Worm (Caenorhabditis elegans): ENCODE measurements around the gene F54D10.5.

DNA sequence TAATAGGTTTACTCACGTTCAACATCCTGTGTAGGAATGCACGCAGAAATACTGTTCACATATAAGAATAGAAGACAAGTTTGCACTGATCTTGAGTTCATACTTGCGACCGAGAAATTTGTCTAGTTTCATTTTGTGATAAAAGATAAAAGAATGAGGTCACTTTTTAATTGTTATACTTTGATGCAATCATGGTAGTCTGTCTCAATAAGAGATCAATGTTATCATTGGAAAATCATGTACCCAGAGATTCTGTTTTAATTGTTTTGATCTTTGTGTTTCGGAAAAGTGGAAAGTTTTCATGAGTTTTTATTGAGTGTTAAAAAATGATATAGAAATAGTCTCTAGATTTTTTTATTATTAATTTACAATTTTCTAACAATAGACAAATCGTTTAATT, 24.4 kb upstream of the F54D10.5 start, which contains the start of gene F54D10.9:
- TF ChIP-seq ceh-45 (GFP tag; IDR thresholded peaks at IDR 0.05) (no peak), ttx-3 (tag; optimal IDR thresholded peaks at IDR 0.05) (no peak), fkh-6 (tag; optimal IDR thresholded peaks at IDR 0.05) (no peak), che-1 (tag; optimal IDR thresholded peaks at IDR 0.05) (no peak), dve-1 (tag; optimal IDR thresholded peaks at IDR 0.05) (no peak), nhr-11 (tag; optimal IDR thresholded peaks at IDR 0.05) (no peak), fkh-10 (GFP tag; optimal IDR thresholded peaks at IDR 0.05) (no peak), F13H6.1 (tag; optimal IDR thresholded peaks at IDR 0.05) (no peak), ceh-9 (tag; optimal IDR thresholded peaks at IDR 0.05) (no peak), pha-4 (tag; optimal IDR thresholded peaks at IDR 0.05) (no peak)

Measured in whole organism, late embryonic.